Worm (Caenorhabditis elegans) whole organism, midembryonic: ENCODE results near the gene mps-1.

Experiments used
- T22C8.4 ChIP-seq: fragments of 200-800 bp; sonication (Bioruptor generic); IDR thresholded peaks from 2 replicates; pipeline ENCODE4 v1.3.6; 2022; ENCODE audit warnings: missing genetic modification characterization, missing compliant biosample characterization
- cog-1 ChIP-seq: sonication (generic microtip); optimal IDR thresholded peaks from 2 replicates; lab custom pipeline; 2016; ENCODE audit warnings: missing genetic modification characterization, missing compliant biosample characterization
- flt-1 ChIP-seq: fragments of 200-800 bp; sonication (Bioruptor generic); IDR thresholded peaks from 2 replicates; pipeline ENCODE4 v1.3.6; 2022; ENCODE audit warnings: missing genetic modification characterization, missing compliant biosample characterization
- klf-2 ChIP-seq: fragments of 200-800 bp; sonication (Bioruptor generic); conservative IDR thresholded peaks from 2 replicates; pipeline ENCODE4 v1.3.6; 2022; ENCODE audit warnings: missing genetic modification reagents, missing genetic modification characterization, missing compliant biosample characterization
- med-1 ChIP-seq: sonication (generic microtip); optimal IDR thresholded peaks from 2 replicates; lab custom pipeline; 2017; ENCODE audit warnings: missing genetic modification characterization, mild to moderate bottlenecking, missing compliant biosample characterization, antibody characterized with exemption, missing genetic modification reagents; ENCODE audit not compliant: insufficient read depth
- ref-1 ChIP-seq: fragments of 200-800 bp; sonication (Bioruptor generic); conservative IDR thresholded peaks from 2 replicates; pipeline ENCODE4 v1.3.6; 2022; ENCODE audit warnings: missing genetic modification reagents, missing genetic modification characterization, missing compliant biosample characterization
- tab-1 ChIP-seq: fragments of 200-800 bp; sonication (Bioruptor generic); IDR thresholded peaks from 2 replicates; pipeline ENCODE4 v1.3.6; 2022; ENCODE audit warnings: missing genetic modification characterization, missing compliant biosample characterization
- ztf-23 ChIP-seq: fragments of 200-800 bp; sonication (Bioruptor generic); IDR thresholded peaks from 2 replicates; pipeline ENCODE4 v1.3.6; 2022; ENCODE audit warnings: missing genetic modification reagents, missing genetic modification characterization, missing compliant biosample characterization
- ztf-29 ChIP-seq: fragments of 200-800 bp; sonication (Bioruptor generic); IDR thresholded peaks from 2 replicates; pipeline ENCODE4 v1.3.6; 2022; ENCODE audit warnings: missing genetic modification reagents, missing genetic modification characterization, missing compliant biosample characterization

The mps-1 gene

DNA sequence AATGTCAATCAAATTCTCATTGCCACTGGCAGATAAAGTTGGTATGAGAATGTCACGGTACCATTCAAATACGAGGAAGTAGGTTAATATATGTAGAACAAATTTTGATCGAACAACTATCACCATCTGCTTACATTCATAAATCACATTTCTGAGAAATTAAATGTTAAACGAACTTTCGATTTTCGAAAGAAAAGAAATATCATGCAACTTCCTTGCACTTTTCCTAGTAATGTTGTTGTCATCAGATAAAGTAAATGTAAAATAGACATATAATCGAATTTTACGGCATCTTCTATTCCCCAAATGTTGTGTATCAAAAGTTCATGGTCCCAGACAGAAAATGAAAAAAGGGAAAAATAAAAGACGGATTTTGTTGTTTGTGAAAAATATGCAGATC, 17.3 kb upstream of the mps-1 start:
- TF ChIP-seq tab-1 (GFP tag; lab: Robert Waterston, UW): no peak
- TF ChIP-seq T22C8.4 (GFP tag; lab: Robert Waterston, UW): no peak
- TF ChIP-seq ztf-29 (GFP tag; lab: Robert Waterston, UW): no peak
- TF ChIP-seq ztf-23 (GFP tag; lab: Robert Waterston, UW): no peak
- no peak for TF ChIP-seq ref-1

ce11 chrII:6309198-6309597, 15.0 kb upstream of the mps-1 start, which contains the start of gene glb-10:
glb-10 (minus strand) TSS chrII:6309298.
- TF ChIP-seq ztf-29 (GFP tag; lab: Robert Waterston, UW): no peak
- TF ChIP-seq med-1 (GFP tag; lab: Kevin White, UChicago): no peak
- TF ChIP-seq flt-1: no peak
- TF ChIP-seq tab-1 (GFP tag; lab: Robert Waterston, UW): no peak
- TF ChIP-seq cog-1 (tag; lab: Kevin White, UChicago): no peak
- TF ChIP-seq klf-2 (GFP tag; lab: Robert Waterston, UW): no peak
- TF ChIP-seq ref-1: no peak
- TF ChIP-seq ztf-23 (GFP tag; lab: Robert Waterston, UW): no peak
- TF ChIP-seq T22C8.4 (GFP tag; lab: Robert Waterston, UW): no peak

DNA sequence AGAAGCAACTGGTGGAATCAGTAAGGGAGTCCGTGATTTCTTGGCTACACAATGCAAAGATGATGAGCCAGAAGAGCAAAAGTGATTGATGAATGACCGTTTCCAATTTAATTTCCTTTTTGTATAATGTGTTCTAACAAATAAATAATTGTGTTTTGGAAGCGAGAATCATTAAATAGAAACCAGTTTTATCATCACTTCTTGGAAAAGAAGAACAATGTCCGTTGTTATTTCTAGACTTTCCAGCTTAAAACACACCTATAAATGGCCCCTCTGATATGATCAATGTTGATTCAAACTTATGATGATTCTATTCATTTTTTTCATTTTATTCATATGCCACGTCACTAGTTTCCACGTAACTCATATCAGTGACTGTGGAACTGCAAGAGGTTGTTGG, 12.0 kb upstream of the mps-1 start, which contains the start of gene C29F5.8:
Gene C29F5.8 (plus strand): TSS at position 301 of the 400 bp plus-strand sequence.
- TF ChIP-seq ztf-29 (GFP tag; lab: Robert Waterston, UW) (no peak), tab-1 (GFP tag; lab: Robert Waterston, UW) (no peak), cog-1 (tag; lab: Kevin White, UChicago) (no peak), ztf-23 (GFP tag; lab: Robert Waterston, UW) (no peak), T22C8.4 (GFP tag; lab: Robert Waterston, UW) (no peak), ref-1 (no peak), med-1 (GFP tag; lab: Kevin White, UChicago) (no peak), flt-1 (no peak), klf-2 (GFP tag; lab: Robert Waterston, UW) (no peak)

- TF ChIP-seq klf-2 (GFP tag; lab: Robert Waterston, UW) (no peak), tab-1 (GFP tag; lab: Robert Waterston, UW) (no peak), T22C8.4 (GFP tag; lab: Robert Waterston, UW) (no peak), ref-1 (no peak), flt-1 (no peak), ztf-29 (GFP tag; lab: Robert Waterston, UW) (no peak), cog-1 (tag; lab: Kevin White, UChicago) (no peak)
These were observed 9.1 kb upstream of the mps-1 start, which contains the start of gene C29F5.1 for ce11 chrII:6303209-6303740. C29F5.1 (plus strand) TSS chrII:6303525.

- TF ChIP-seq ztf-29 (GFP tag; lab: Robert Waterston, UW) (no peak), med-1 (GFP tag; lab: Kevin White, UChicago) (no peak), tab-1 (GFP tag; lab: Robert Waterston, UW) (no peak), klf-2 (GFP tag; lab: Robert Waterston, UW) (no peak), cog-1 (tag; lab: Kevin White, UChicago) (no peak), ref-1 (no peak), flt-1 (no peak), ztf-23 (GFP tag; lab: Robert Waterston, UW) (no peak), T22C8.4 (GFP tag; lab: Robert Waterston, UW) (no peak)
These were observed 1.6 kb downstream of the mps-1 start, which contains the start of gene nyn-3 for ce11 chrII:6292527-6292926. nyn-3 (minus strand) TSS chrII:6292627.

DNA sequence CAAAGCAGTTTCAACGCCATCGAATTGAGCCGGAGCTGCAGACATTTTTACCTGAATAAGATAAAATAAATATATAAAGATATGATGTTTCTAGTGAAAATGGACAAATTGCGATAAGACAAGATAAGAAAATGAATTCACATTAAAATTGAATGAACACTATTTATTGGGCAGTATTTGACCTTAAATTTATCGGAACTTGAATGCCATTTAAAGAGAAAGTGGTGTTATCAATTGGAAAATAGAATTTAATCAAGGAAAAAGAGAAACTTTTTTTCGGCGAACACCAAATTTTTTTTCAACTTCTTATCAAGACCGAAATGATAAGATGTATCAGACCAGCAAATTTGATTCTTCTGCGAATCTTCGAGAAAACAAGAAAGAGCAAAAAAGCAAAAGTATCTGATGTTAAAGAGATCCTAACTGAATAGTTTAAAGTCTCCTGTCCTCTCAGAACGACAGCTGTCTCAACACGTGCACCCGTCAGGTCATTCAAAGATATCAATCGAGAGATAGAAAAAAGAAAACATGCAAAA, 4.0 kb downstream of the mps-1 start, which contains the start of gene upb-1:
Gene upb-1 (minus strand): TSS at position 51 of the 536 bp plus-strand sequence.
- TF ChIP-seq flt-1 (no peak), tab-1 (GFP tag; lab: Robert Waterston, UW) (no peak), ztf-23 (GFP tag; lab: Robert Waterston, UW) (no peak), cog-1 (tag; lab: Kevin White, UChicago) (no peak), ref-1 (no peak), med-1 (GFP tag; lab: Kevin White, UChicago) (no peak), T22C8.4 (GFP tag; lab: Robert Waterston, UW) (no peak), ztf-29 (GFP tag; lab: Robert Waterston, UW) (no peak)

- TF ChIP-seq ztf-29 (GFP tag; lab: Robert Waterston, UW): no peak
- no peak for TF ChIP-seq klf-2 (GFP tag; lab: Robert Waterston, UW)
- no peak for TF ChIP-seq cog-1 (tag; lab: Kevin White, UChicago)
- no peak for TF ChIP-seq tab-1 (GFP tag; lab: Robert Waterston, UW)
- no peak for TF ChIP-seq med-1 (GFP tag; lab: Kevin White, UChicago)
- TF ChIP-seq ztf-23 (GFP tag; lab: Robert Waterston, UW): no peak
- TF ChIP-seq flt-1: no peak
- TF ChIP-seq T22C8.4 (GFP tag; lab: Robert Waterston, UW): no peak
- no peak for TF ChIP-seq ref-1
These were observed 6.1 kb downstream of the mps-1 start for ce11 chrII:6288104-6288503.

ce11 chrII:6286865-6287264, 7.3 kb downstream of the mps-1 start, which contains the start of gene F13H8.6:
F13H8.6 (minus strand) TSS chrII:6286965.
- no peak for TF ChIP-seq flt-1
- TF ChIP-seq ref-1: no peak
- no peak for TF ChIP-seq tab-1 (GFP tag; lab: Robert Waterston, UW)
- TF ChIP-seq klf-2 (GFP tag; lab: Robert Waterston, UW): no peak
- no peak for TF ChIP-seq T22C8.4 (GFP tag; lab: Robert Waterston, UW)
- TF ChIP-seq ztf-23 (GFP tag; lab: Robert Waterston, UW): no peak
- no peak for TF ChIP-seq med-1 (GFP tag; lab: Kevin White, UChicago)
- no peak for TF ChIP-seq cog-1 (tag; lab: Kevin White, UChicago)

DNA sequence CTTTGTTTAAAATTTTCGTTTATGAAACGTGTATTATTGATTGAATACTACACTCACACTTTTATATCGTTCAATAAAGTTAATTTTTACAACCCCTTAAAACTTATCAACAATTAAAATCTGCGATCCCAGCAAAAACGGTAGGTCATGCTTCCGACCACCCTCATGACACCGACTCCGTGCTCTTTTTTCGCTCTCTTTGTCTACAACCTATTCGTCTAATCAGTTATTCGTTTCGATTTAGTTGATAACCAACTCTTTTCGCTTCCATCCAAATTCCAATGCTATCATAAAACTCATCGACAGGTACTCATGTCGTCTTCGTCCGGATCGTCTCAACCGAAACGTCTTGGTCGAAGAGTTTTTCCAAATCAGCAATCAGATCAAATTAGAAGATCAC, 11.1 kb downstream of the mps-1 start, which contains the start of gene F13H8.1:
Gene F13H8.1 (plus strand): TSS at position 311 of the 400 bp plus-strand sequence.
- TF ChIP-seq cog-1 (tag; lab: Kevin White, UChicago) (no peak), T22C8.4 (GFP tag; lab: Robert Waterston, UW) (no peak), klf-2 (GFP tag; lab: Robert Waterston, UW) (no peak), ztf-23 (GFP tag; lab: Robert Waterston, UW) (no peak), flt-1 (no peak), med-1 (GFP tag; lab: Kevin White, UChicago) (no peak), ztf-29 (GFP tag; lab: Robert Waterston, UW) (no peak)
